Fruit fly (Drosophila melanogaster) S2 (cell line): ENCODE measurements around the gene CG32987.

Experiments
- CG8478 ChIP-seq: fragments of >200 bp; optimal IDR thresholded peaks from 2 replicates; lab custom pipeline; 2018
- CTCF ChIP-seq, 2 experiments: fragments of >200 bp; optimal IDR thresholded peaks; 2 replicates each; lab custom pipeline; 2018

dm6 chr2L:8828387-8828786 is 35.2 kb upstream of the CG32987 start:
- TF ChIP-seq CG8478 (no peak), CTCF (optimal IDR thresholded peaks at IDR 0.05; lab: Kevin White, UChicago) (no peak)
